Worm (Caenorhabditis elegans): ENCODE data around the gene F55C5.17.

ce11 chrV:12283187-12283586 is 19.2 kb upstream of the F55C5.17 start, which contains the start of gene F55C5.10:
- TF ChIP-seq W03F9.2 (tag; optimal IDR thresholded peaks at IDR 0.05) (no peak), him-1 (tag; optimal IDR thresholded peaks at IDR 0.05) (no peak)

Data from whole organism, L4/young adult.